Worm (Caenorhabditis elegans) whole organism, L4 larva: ENCODE measurements around the gene col-102.

Experiments
- ceh-82 ChIP-seq: sonication (generic microtip); optimal IDR thresholded peaks from 2 replicates; lab custom pipeline; 2017; ENCODE audit warnings: missing biosample characterization, missing genetic modification characterization
- nhr-25 ChIP-seq: sonication (generic microtip); optimal IDR thresholded peaks from 2 replicates; lab custom pipeline; 2017; ENCODE audit warnings: missing genetic modification characterization, mild to moderate bottlenecking, missing compliant biosample characterization, antibody characterized with exemption, moderate library complexity, borderline replicate concordance; ENCODE audit not compliant: insufficient read depth

DNA sequence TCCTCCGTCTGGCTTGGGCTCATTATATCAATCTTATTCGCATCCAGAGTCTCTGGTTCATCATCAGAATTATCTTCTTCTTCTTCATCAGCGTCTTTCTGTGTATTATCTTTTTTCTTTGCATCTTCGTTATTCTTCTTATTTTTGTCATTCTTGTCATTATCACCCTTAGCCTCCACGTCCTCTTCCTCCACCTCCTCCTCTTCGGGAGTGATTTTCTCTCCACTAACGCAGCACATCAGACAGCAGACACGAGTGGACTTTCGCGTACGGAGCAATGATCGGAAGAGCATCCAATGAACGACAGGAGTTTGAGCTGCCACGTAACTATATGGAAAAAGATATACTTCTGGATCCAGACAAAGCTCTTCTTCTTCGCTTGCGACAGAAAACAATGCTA, 20.2 kb upstream of the col-102 start:
- TF ChIP-seq ceh-82 (tag; lab: Kevin White, UChicago) (no peak), nhr-25 (tag; lab: Kevin White, UChicago) (no peak)
